Worm (Caenorhabditis elegans): Measurements from ENCODE around the gene Y25C1A.7.

DNA sequence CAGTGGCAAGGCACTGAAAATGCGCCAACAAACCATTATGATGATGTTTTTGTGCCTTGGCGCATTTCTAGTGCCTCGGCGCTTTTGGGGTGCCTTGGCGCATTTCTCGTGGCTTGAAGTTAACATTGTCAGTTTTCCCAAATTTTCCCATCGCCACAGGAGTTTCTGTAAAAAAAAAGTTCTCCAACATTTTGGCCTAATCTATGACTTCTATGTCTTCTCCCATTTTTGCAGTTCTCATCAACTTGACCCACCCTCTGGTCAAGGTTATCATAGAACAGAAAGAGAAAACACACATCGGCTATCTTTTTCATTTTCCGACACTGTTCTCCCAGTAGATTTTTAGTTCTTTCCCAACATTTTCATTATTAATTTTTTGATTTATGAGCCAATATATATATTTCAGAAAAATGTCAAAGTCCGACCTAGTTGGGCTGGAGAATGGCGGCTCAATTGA, 32.4 kb downstream of the Y25C1A.7 start, which contains the start of the genes B0454.26 and B0454.5:
- TF ChIP-seq nhr-237 (tag; optimal IDR thresholded peaks at IDR 0.05) (no peak), skn-1 (tag; optimal IDR thresholded peaks at IDR 0.05) (no peak), mdl-1 (tag; optimal IDR thresholded peaks at IDR 0.05) (no peak), lsy-2 (tag; optimal IDR thresholded peaks at IDR 0.05) (no peak), ceh-82 (tag; optimal IDR thresholded peaks at IDR 0.05) (no peak), ztf-11 (tag; optimal IDR thresholded peaks at IDR 0.05) (no peak), nhr-77 (tag; optimal IDR thresholded peaks at IDR 0.05) (no peak)
